Worm (Caenorhabditis elegans): ENCODE results near the gene chil-26.

ce11 chrII:9445368-9445767 lies 29.5 kb upstream of the chil-26 start, which contains the start of gene R09D1.13:
- TF ChIP-seq bed-3 (GFP tag; optimal IDR thresholded peaks at IDR 0.05) (no peak), unc-62 (GFP tag; optimal IDR thresholded peaks at IDR 0.05) (no peak), unc-39 (tag; optimal IDR thresholded peaks at IDR 0.05) (no peak), elt-3 (tag; optimal IDR thresholded peaks at IDR 0.05) (no peak), lin-13 (tag; optimal IDR thresholded peaks at IDR 0.05) (no peak), ztf-11 (tag; optimal IDR thresholded peaks at IDR 0.05) (no peak), flh-1 (GFP tag; optimal IDR thresholded peaks at IDR 0.05) (no peak), mep-1 (tag; optimal IDR thresholded peaks at IDR 0.05) (no peak), snpc-4 (tag; optimal IDR thresholded peaks at IDR 0.05) (no peak), nhr-237 (tag; optimal IDR thresholded peaks at IDR 0.05) (no peak), sptf-1 (tag; optimal IDR thresholded peaks at IDR 0.05) (no peak), ham-2 (GFP tag; optimal IDR thresholded peaks at IDR 0.05) (no peak), ceh-39 (tag; optimal IDR thresholded peaks at IDR 0.05) (no peak), pha-4 (tag; optimal IDR thresholded peaks at IDR 0.05) (no peak)

Measured in whole organism, mixed stage, embryonic.